Worm (Caenorhabditis elegans) whole organism, L2 larva: ENCODE results near the gene srv-9.

Experiments
- C34F6.9 ChIP-seq: fragments of 150-350 bp; optimal IDR thresholded peaks from 2 replicates; lab custom pipeline; 2014; ENCODE audit warnings: missing biosample characterization, missing genetic modification characterization
- F13H6.1 ChIP-seq: sonication (generic microtip); optimal IDR thresholded peaks from 2 replicates; lab custom pipeline; 2016; ENCODE audit warnings: missing genetic modification characterization, missing compliant biosample characterization
- R02D3.7 ChIP-seq: fragments of 150-350 bp; optimal IDR thresholded peaks from 2 replicates; lab custom pipeline; 2014; ENCODE audit warnings: missing biosample characterization, missing genetic modification characterization
- Y55F3AM.14 ChIP-seq: fragments of 200-800 bp; sonication (Bioruptor generic); optimal IDR thresholded peaks from 2 replicates; lab custom pipeline; 2018; ENCODE audit warnings: mild to moderate bottlenecking, missing genetic modification characterization, missing compliant biosample characterization
- ZK546.5 ChIP-seq: sonication (generic microtip); optimal IDR thresholded peaks from 2 replicates; lab custom pipeline; 2017; ENCODE audit warnings: missing biosample characterization, missing genetic modification characterization
- alr-1 ChIP-seq: fragments of 150-350 bp; optimal IDR thresholded peaks from 2 replicates; lab custom pipeline; 2014; ENCODE audit warnings: missing biosample characterization, missing genetic modification characterization
- aly-2 ChIP-seq: fragments of 150-350 bp; optimal IDR thresholded peaks from 2 replicates; lab custom pipeline; 2014; ENCODE audit warnings: missing biosample characterization, missing genetic modification characterization
- ama-1 ChIP-seq: fragments of 150-350 bp; optimal IDR thresholded peaks from 2 replicates; lab custom pipeline; 2018; ENCODE audit warnings: inconsistent platforms
- blmp-1 ChIP-seq: sonication (generic microtip); optimal IDR thresholded peaks from 2 replicates; lab custom pipeline; 2017; ENCODE audit warnings: missing genetic modification characterization, mild to moderate bottlenecking, missing compliant biosample characterization, antibody characterized with exemption, moderate library complexity; ENCODE audit not compliant: insufficient read depth
- ceh-16 ChIP-seq: fragments of 150-350 bp; optimal IDR thresholded peaks from 2 replicates; lab custom pipeline; 2014; ENCODE audit warnings: missing biosample characterization, missing genetic modification characterization
- ceh-82 ChIP-seq: fragments of 150-350 bp; optimal IDR thresholded peaks from 2 replicates; lab custom pipeline; 2014; ENCODE audit warnings: missing biosample characterization, missing genetic modification characterization
- crh-2 ChIP-seq: sonication (generic microtip); optimal IDR thresholded peaks from 2 replicates; lab custom pipeline; 2017; ENCODE audit warnings: missing biosample characterization, missing genetic modification characterization
- dmd-4 ChIP-seq: sonication (generic microtip); optimal IDR thresholded peaks from 2 replicates; lab custom pipeline; 2017; ENCODE audit warnings: missing biosample characterization, missing genetic modification characterization
- egl-27 ChIP-seq: sonication (generic microtip); optimal IDR thresholded peaks from 3 replicates; lab custom pipeline; 2017; ENCODE audit warnings: missing biosample characterization, missing genetic modification reagents, missing genetic modification characterization
- elt-1 ChIP-seq: fragments of 150-350 bp; optimal IDR thresholded peaks from 2 replicates; lab custom pipeline; 2014; ENCODE audit warnings: missing biosample characterization, missing genetic modification characterization
- elt-3 ChIP-seq: sonication (generic microtip); optimal IDR thresholded peaks from 2 replicates; lab custom pipeline; 2017; ENCODE audit warnings: missing biosample characterization, missing genetic modification characterization
- fos-1 ChIP-seq: fragments of 150-350 bp; optimal IDR thresholded peaks from 2 replicates; lab custom pipeline; 2014; ENCODE audit warnings: missing biosample characterization, missing genetic modification characterization
- gmeb-1 ChIP-seq: fragments of 150-350 bp; optimal IDR thresholded peaks from 2 replicates; lab custom pipeline; 2014; ENCODE audit warnings: missing biosample characterization, missing genetic modification characterization
- lin-11 ChIP-seq: fragments of 150-350 bp; sonication (generic microtip); optimal IDR thresholded peaks from 2 replicates; lab custom pipeline; 2014; ENCODE audit warnings: missing biosample characterization, missing genetic modification characterization, inconsistent platforms, mixed read lengths
- lin-13 ChIP-seq: fragments of 150-350 bp; optimal IDR thresholded peaks from 2 replicates; lab custom pipeline; 2014; ENCODE audit warnings: missing biosample characterization, missing genetic modification reagents, missing genetic modification characterization
- lin-39 ChIP-seq: fragments of 150-350 bp; optimal IDR thresholded peaks from 2 replicates; lab custom pipeline; 2014; ENCODE audit warnings: missing biosample characterization, missing genetic modification reagents, missing genetic modification characterization
- lsy-2 ChIP-seq, 2 experiments: fragments of 150-350 bp in 1 of 2; sonication (generic microtip) in 1 of 2; optimal IDR thresholded peaks; 2 replicates each; lab custom pipeline; 2014 to 2017; ENCODE audit warnings: missing biosample characterization in 2 of 2, missing genetic modification characterization in 2 of 2
- mab-5 ChIP-seq: fragments of 150-350 bp; optimal IDR thresholded peaks from 2 replicates; lab custom pipeline; 2014; ENCODE audit warnings: missing biosample characterization, missing genetic modification characterization
- mbf-1 ChIP-seq: sonication (generic microtip); optimal IDR thresholded peaks from 2 replicates; lab custom pipeline; 2017; ENCODE audit warnings: missing biosample characterization, missing genetic modification characterization
- mdl-1 ChIP-seq, 2 experiments: fragments of 150-350 bp in 1 of 2; sonication (generic microtip) in 1 of 2; optimal IDR thresholded peaks; 2 replicates each; lab custom pipeline; 2017; ENCODE audit warnings: missing biosample characterization in 2 of 2, missing genetic modification characterization in 2 of 2
- nhr-10 ChIP-seq: sonication (generic microtip); optimal IDR thresholded peaks from 2 replicates; lab custom pipeline; 2017; ENCODE audit warnings: missing biosample characterization, missing genetic modification characterization
- nhr-11 ChIP-seq: fragments of 150-350 bp; optimal IDR thresholded peaks from 2 replicates; lab custom pipeline; 2014; ENCODE audit warnings: missing biosample characterization, missing genetic modification characterization
- nhr-12 ChIP-seq: fragments of 150-350 bp; optimal IDR thresholded peaks from 2 replicates; lab custom pipeline; 2014; ENCODE audit warnings: missing biosample characterization, missing genetic modification characterization
- nhr-129 ChIP-seq: fragments of 150-350 bp; optimal IDR thresholded peaks from 2 replicates; lab custom pipeline; 2014; ENCODE audit warnings: missing biosample characterization, missing genetic modification characterization
- nhr-21 ChIP-seq: fragments of 150-350 bp; optimal IDR thresholded peaks from 2 replicates; lab custom pipeline; 2014; ENCODE audit warnings: missing biosample characterization, missing genetic modification characterization
- nhr-23 ChIP-seq: fragments of 150-350 bp; optimal IDR thresholded peaks from 2 replicates; lab custom pipeline; 2014; ENCODE audit warnings: missing biosample characterization, missing genetic modification reagents, missing genetic modification characterization
- nhr-237 ChIP-seq: fragments of 150-350 bp; optimal IDR thresholded peaks from 2 replicates; lab custom pipeline; 2014; ENCODE audit warnings: missing biosample characterization, missing genetic modification characterization
- nhr-25 ChIP-seq: fragments of 150-350 bp; sonication (generic microtip); optimal IDR thresholded peaks from 3 replicates; lab custom pipeline; 2014; ENCODE audit warnings: missing biosample characterization, missing genetic modification characterization
- nhr-6 ChIP-seq: fragments of 150-350 bp; optimal IDR thresholded peaks from 2 replicates; lab custom pipeline; 2014; ENCODE audit warnings: missing biosample characterization, missing genetic modification characterization
- nhr-77 ChIP-seq: fragments of 150-350 bp; optimal IDR thresholded peaks from 2 replicates; lab custom pipeline; 2014; ENCODE audit warnings: missing biosample characterization, missing genetic modification characterization
- peb-1 ChIP-seq: fragments of 150-350 bp; optimal IDR thresholded peaks from 2 replicates; lab custom pipeline; 2014; ENCODE audit warnings: missing biosample characterization, missing genetic modification characterization
- sem-4 ChIP-seq: fragments of 150-350 bp; optimal IDR thresholded peaks from 2 replicates; lab custom pipeline; 2014; ENCODE audit warnings: missing biosample characterization, missing genetic modification reagents, missing genetic modification characterization
- skn-1 ChIP-seq: sonication (generic microtip); optimal IDR thresholded peaks from 2 replicates; lab custom pipeline; 2017; ENCODE audit warnings: missing biosample characterization, missing genetic modification characterization
- sma-3 ChIP-seq: sonication (generic microtip); optimal IDR thresholded peaks from 2 replicates; lab custom pipeline; 2016; ENCODE audit warnings: missing genetic modification reagents, missing genetic modification characterization, missing compliant biosample characterization
- sma-9 ChIP-seq, 2 experiments: fragments of 150-350 bp in 1 of 2; sonication (generic microtip) in 1 of 2; optimal IDR thresholded peaks; 2 replicates each; lab custom pipeline; 2014 to 2016; ENCODE audit warnings: missing genetic modification characterization in 2 of 2, mild to moderate bottlenecking in 1 of 2, missing biosample characterization in 1 of 2, missing compliant biosample characterization in 1 of 2, missing genetic modification reagents in 1 of 2, moderate library complexity in 1 of 2
- snpc-4 ChIP-seq: fragments of 150-350 bp; optimal IDR thresholded peaks from 2 replicates; lab custom pipeline; 2014; ENCODE audit warnings: missing biosample characterization, missing genetic modification characterization
- unc-39 ChIP-seq: fragments of 150-350 bp; optimal IDR thresholded peaks from 2 replicates; lab custom pipeline; 2014; ENCODE audit warnings: missing biosample characterization, missing genetic modification characterization
- unc-55 ChIP-seq: fragments of 150-350 bp; sonication (generic microtip); optimal IDR thresholded peaks from 3 replicates; lab custom pipeline; 2014; ENCODE audit warnings: missing biosample characterization, missing genetic modification reagents, missing genetic modification characterization
- unc-62 ChIP-seq: fragments of 150-350 bp; optimal IDR thresholded peaks from 2 replicates; lab custom pipeline; 2014; ENCODE audit warnings: missing biosample characterization, missing genetic modification reagents, missing genetic modification characterization
- zag-1 ChIP-seq: fragments of 150-350 bp; optimal IDR thresholded peaks from 2 replicates; lab custom pipeline; 2014; ENCODE audit warnings: missing biosample characterization, missing genetic modification characterization
- ztf-1 ChIP-seq: fragments of 200-800 bp; sonication (Bioruptor generic); conservative IDR thresholded peaks from 2 replicates; pipeline ENCODE4 v1.3.6; 2022; ENCODE audit warnings: missing genetic modification characterization, missing compliant biosample characterization
- ztf-11 ChIP-seq: sonication (generic microtip); optimal IDR thresholded peaks from 2 replicates; lab custom pipeline; 2017; ENCODE audit warnings: missing biosample characterization, missing genetic modification characterization
- ztf-4 ChIP-seq: fragments of 150-350 bp; optimal IDR thresholded peaks from 2 replicates; lab custom pipeline; 2014; ENCODE audit warnings: missing biosample characterization, missing genetic modification characterization

Gene srv-9

DNA sequence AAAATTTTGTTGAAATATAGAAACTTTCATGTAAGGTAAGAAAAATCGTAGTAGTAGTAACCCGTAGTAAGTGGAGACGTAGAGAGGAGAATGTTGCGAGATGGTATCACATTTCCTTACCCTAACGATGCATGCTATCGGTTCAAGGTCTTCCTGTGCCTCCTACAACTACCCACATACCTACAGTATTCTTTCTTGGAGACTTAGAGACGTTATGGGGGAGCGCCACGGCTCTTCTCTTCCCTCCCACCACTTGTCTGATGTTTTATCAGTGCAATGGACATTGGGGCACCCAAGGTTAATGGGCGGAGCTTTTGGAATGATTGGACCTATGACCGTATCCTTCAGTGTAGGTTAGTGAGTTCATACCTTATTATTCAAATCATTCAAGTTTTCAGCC is 32.0 kb downstream of the srv-9 start:
- TF ChIP-seq ZK546.5 (tag; lab: Kevin White, UChicago) (no peak), blmp-1 (no peak), gmeb-1 (tag; lab: Kevin White, UChicago) (peak; percentile 17), sma-3 (GFP tag; lab: Kevin White, UChicago) (peak; percentile 7), ceh-16 (peak; percentile 59), sma-9 (GFP tag; optimal IDR thresholded peaks at IDR 0.05; lab: Kevin White, UChicago) (peak; percentile 71), sma-9 (tag; optimal IDR thresholded peaks at IDR 0.05; lab: Kevin White, UChicago) (no peak), nhr-129 (tag; lab: Kevin White, UChicago) (peak; percentile 23), nhr-23 (tag; lab: Kevin White, UChicago) (no peak), nhr-77 (tag; lab: Kevin White, UChicago) (no peak), nhr-21 (tag; lab: Kevin White, UChicago) (no peak), lsy-2 (tag; optimal IDR thresholded peaks at IDR 0.05; lab: Kevin White, UChicago) (peak in 1 of 2 experiments; percentile 18), sem-4 (tag; lab: Kevin White, UChicago) (no peak), fos-1 (tag; lab: Kevin White, UChicago) (peak; percentile 1), lin-13 (GFP tag; lab: Kevin White, UChicago) (no peak)

DNA sequence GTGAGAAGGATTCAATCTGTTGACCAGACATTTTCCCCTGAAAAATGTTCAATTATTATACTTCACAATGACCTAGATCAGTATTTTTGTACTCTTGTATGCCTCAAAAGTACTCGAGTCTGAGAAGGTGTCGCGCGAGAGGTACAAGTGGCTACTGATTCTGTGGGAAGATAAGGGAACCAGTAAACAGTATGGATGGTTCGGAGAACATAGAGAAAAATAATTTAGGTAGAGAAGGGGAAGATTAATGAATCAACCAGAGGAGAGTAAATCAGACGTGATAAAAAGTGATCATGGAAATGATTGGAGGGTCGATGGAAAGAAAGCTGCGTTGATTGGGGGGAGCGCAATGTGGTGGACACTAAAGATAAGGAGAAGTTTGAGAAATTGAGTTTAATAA is 33.5 kb downstream of the srv-9 start:
- TF ChIP-seq sem-4 (tag; lab: Kevin White, UChicago): no peak
- TF ChIP-seq snpc-4: no peak
- TF ChIP-seq elt-3: no peak
- no peak for TF ChIP-seq ama-1 (lab: Kevin White, UChicago)
- no peak for TF ChIP-seq lin-39 (tag; lab: Kevin White, UChicago)
- TF ChIP-seq lin-13 (GFP tag; lab: Kevin White, UChicago): no peak
- peak; percentile 64 for TF ChIP-seq sma-9 (GFP tag; optimal IDR thresholded peaks at IDR 0.05; lab: Kevin White, UChicago)
- no peak for TF ChIP-seq sma-9 (tag; optimal IDR thresholded peaks at IDR 0.05; lab: Kevin White, UChicago)
- TF ChIP-seq unc-39 (tag; lab: Kevin White, UChicago): no peak
- TF ChIP-seq sma-3 (GFP tag; lab: Kevin White, UChicago): peak; percentile 74
- no peak for TF ChIP-seq ceh-82
- no peak for TF ChIP-seq unc-55
- TF ChIP-seq F13H6.1 (tag; lab: Kevin White, UChicago): no peak
- TF ChIP-seq nhr-21 (tag; lab: Kevin White, UChicago): peak; percentile 64
- TF ChIP-seq zag-1 (tag; lab: Kevin White, UChicago): no peak
- no peak for TF ChIP-seq ztf-11 (tag; lab: Kevin White, UChicago)
- TF ChIP-seq nhr-6: no peak
- no peak for TF ChIP-seq nhr-12
- no peak for TF ChIP-seq aly-2 (tag; lab: Kevin White, UChicago)
- no peak for TF ChIP-seq elt-1
- no peak for TF ChIP-seq skn-1 (tag; lab: Kevin White, UChicago)
- TF ChIP-seq R02D3.7 (tag; lab: Kevin White, UChicago): no peak
- no peak for TF ChIP-seq ZK546.5 (tag; lab: Kevin White, UChicago)
- TF ChIP-seq mdl-1 (tag; optimal IDR thresholded peaks at IDR 0.05; lab: Kevin White, UChicago): no peak
- TF ChIP-seq peb-1 (tag; lab: Kevin White, UChicago): no peak
- no peak for TF ChIP-seq alr-1 (tag; lab: Kevin White, UChicago)
- peak; percentile 67 for TF ChIP-seq egl-27
- TF ChIP-seq nhr-11: no peak
- TF ChIP-seq ztf-1 (GFP tag; lab: Robert Waterston, UW): no peak
- TF ChIP-seq nhr-77 (tag; lab: Kevin White, UChicago): no peak
- TF ChIP-seq lin-11: no peak
- TF ChIP-seq nhr-10: no peak
- no peak for TF ChIP-seq C34F6.9
- TF ChIP-seq nhr-237 (tag; lab: Kevin White, UChicago): no peak
- TF ChIP-seq dmd-4 (tag; lab: Kevin White, UChicago): no peak
- no peak for TF ChIP-seq nhr-23 (tag; lab: Kevin White, UChicago)
- no peak for TF ChIP-seq ztf-4
- TF ChIP-seq nhr-129 (tag; lab: Kevin White, UChicago): no peak
- TF ChIP-seq nhr-25 (tag; lab: Kevin White, UChicago): peak; percentile 50
- TF ChIP-seq mbf-1 (tag; lab: Kevin White, UChicago): no peak
- TF ChIP-seq Y55F3AM.14: no peak
- no peak for TF ChIP-seq blmp-1
- TF ChIP-seq unc-62 (GFP tag; lab: Kevin White, UChicago): no peak
- TF ChIP-seq crh-2 (tag; lab: Kevin White, UChicago): peak; percentile 0
- TF ChIP-seq mab-5 (tag; lab: Kevin White, UChicago): no peak
- peak; percentile 68 for TF ChIP-seq ceh-16
- TF ChIP-seq lsy-2 (tag; optimal IDR thresholded peaks at IDR 0.05; lab: Kevin White, UChicago): peak in 1 of 2 experiments; percentile 2
- TF ChIP-seq gmeb-1 (tag; lab: Kevin White, UChicago): no peak
- TF ChIP-seq fos-1 (tag; lab: Kevin White, UChicago): peak; percentile 38
